Fruit fly (Drosophila melanogaster) whole organism, wandering third instar larva: ENCODE data around the gene ND-B17.2.

Experiments
- CG9705 ChIP-seq: fragments of 200-800 bp; sonication (Bioruptor generic); optimal IDR thresholded peaks from 2 replicates; lab custom pipeline; 2018; ENCODE audit warnings: missing biosample characterization, mild to moderate bottlenecking, missing genetic modification characterization
- br ChIP-seq: fragments of 200-800 bp; sonication (Bioruptor generic); optimal IDR thresholded peaks from 2 replicates; lab custom pipeline; 2016; ENCODE audit warnings: missing biosample characterization, missing genetic modification characterization
- dl ChIP-seq, 2 experiments: fragments of 175-275, 200-275 bp in 1 of 2; fragments of 200-275 bp in 1 of 2; sonication (Bioruptor generic); optimal IDR thresholded peaks; lab custom pipeline; 2018; ENCODE audit warnings: mild to moderate bottlenecking in 2 of 2, missing biosample characterization in 2 of 2, missing genetic modification characterization in 2 of 2, moderate library complexity in 2 of 2; ENCODE audit not compliant: partially characterized antibody in 2 of 2, insufficient read depth in 1 of 2

DNA sequence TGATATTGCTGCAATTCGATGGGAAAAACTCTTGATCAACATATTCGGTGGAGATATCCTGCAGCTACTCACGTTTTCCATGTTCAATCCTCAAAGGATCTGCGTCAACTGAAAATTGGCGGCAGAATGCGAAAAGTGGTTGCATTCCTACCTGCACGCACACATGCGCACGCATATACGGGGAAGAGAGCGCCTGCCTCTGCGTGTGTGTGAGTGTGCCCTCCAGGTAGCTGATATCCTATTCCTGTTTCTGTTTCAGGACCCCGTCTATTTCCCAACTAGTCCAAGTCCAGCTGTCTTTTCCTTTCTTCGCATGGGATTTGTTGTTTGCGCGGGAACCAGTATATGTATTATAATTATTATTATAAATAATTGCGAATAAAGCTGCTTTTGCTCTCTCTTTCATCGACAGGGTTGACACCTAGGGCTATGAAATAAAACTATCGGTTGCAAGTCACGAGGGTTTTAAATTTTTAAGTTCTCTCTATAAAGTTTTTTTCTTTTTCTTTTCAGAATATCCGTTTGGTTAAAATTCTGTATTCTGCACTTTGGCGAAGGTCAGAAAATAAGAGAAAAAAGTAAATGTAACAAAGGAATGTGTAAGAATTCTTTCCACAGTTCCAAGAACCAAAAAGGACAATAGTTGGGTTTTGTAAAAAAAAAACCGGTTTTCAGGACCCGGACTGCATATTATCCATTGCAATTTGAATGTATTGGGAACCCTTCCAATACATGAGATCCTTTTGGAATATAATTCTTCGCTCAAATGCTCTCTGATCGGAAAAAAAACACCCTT, 3.2 kb downstream of the ND-B17.2 start, which contains the start of gene insv:
- TF ChIP-seq CG9705 (GFP tag; lab: Kevin White, UChicago) (no peak), br (GFP tag; lab: Kevin White, UChicago) (no peak), dl (GFP tag; optimal IDR thresholded peaks at IDR 0.05; lab: Kevin White, UChicago; ENCODE audit: insufficient read depth in 1 of 2, partially characterized antibody in 2 of 2) (no peak)
